Worm (Caenorhabditis elegans): ENCODE results near the gene F44A6.5.

DNA sequence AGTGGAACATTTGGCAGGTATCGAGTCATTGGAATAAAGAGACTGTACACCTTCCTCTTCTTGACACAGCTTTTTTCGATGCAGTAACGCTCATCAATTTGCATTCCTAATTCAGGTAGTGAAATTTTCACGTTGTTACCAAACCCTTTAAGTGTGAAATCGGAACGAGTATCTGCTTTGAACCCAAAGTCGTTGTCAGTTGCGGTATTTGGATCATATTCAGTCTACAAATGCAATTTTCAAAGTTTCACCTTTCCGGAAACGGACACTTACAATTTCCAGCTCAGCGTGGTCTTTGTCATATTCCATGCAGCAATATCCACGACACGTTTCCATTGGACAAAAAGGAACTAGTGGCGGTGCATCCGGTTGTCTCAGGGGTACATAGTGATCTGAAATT is 36.1 kb downstream of the F44A6.5 start:
- TF ChIP-seq nfya-1 (tag; optimal IDR thresholded peaks at IDR 0.05; ENCODE audit: borderline replicate concordance, insufficient read depth), result no peak
- TF ChIP-seq nhr-120 (GFP tag; IDR thresholded peaks at IDR 0.05), result no peak
- no peak for TF ChIP-seq rec-8 (tag; optimal IDR thresholded peaks at IDR 0.05)
- no peak for TF ChIP-seq ceh-40 (GFP tag; IDR thresholded peaks at IDR 0.05)
- no peak for TF ChIP-seq pha-4 (tag; optimal IDR thresholded peaks at IDR 0.05)
- TF ChIP-seq ama-1 (optimal IDR thresholded peaks at IDR 0.05), result no peak
- TF ChIP-seq ama-1 (GFP tag; optimal IDR thresholded peaks at IDR 0.05), result no peak
- no peak for TF ChIP-seq Y79H2A.3 (GFP tag; conservative IDR thresholded peaks at IDR 0.05)
- TF ChIP-seq ZK185.1 (tag; optimal IDR thresholded peaks at IDR 0.05; ENCODE audit: poor library complexity, severe bottlenecking), result no peak
- 0 out of 2 replicates have a peak, but pooled peaks have one; percentile 27 for TF ChIP-seq Y53G8AR.9 (GFP tag; conservative IDR thresholded peaks at IDR 0.05)
